Worm (Caenorhabditis elegans): ENCODE results near the gene chin-1.

DNA sequence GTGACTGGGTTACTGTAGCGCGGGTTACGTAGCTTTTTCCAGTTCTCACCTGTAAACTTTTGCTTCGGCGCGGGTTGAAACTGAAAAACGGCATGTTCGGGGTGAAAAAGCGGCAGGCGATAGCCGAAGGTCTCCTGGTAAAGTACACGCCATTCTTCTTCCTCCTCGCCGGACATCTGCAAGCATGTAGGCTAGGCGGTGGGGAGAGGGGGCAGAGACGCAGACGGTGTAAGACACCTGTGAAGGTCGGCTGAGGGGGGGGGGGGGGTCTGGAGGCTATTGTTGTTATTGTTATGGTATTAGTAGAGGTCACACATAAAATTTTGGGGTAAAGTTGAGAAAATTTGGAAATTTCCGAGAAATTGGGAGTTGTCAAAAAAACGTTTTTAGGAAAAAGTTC, 16.1 kb upstream of the chin-1 start, which contains the start of gene fbxo-11.2:
- TF ChIP-seq ref-1 (GFP tag; conservative IDR thresholded peaks at IDR 0.05): no peak
- no peak for TF ChIP-seq ztf-23 (GFP tag; IDR thresholded peaks at IDR 0.05)
- TF ChIP-seq ztf-29 (GFP tag; IDR thresholded peaks at IDR 0.05): no peak
- TF ChIP-seq flt-1 (GFP tag; IDR thresholded peaks at IDR 0.05): no peak
- TF ChIP-seq T22C8.4 (GFP tag; IDR thresholded peaks at IDR 0.05): no peak
- no peak for TF ChIP-seq cog-1 (tag; optimal IDR thresholded peaks at IDR 0.05)
- no peak for TF ChIP-seq med-1 (GFP tag; optimal IDR thresholded peaks at IDR 0.05; ENCODE audit: insufficient read depth)

Measured in whole organism, midembryonic.